Worm (Caenorhabditis elegans): ENCODE results near the gene fdgt-2.

ce11 chrII:8396041-8396440 lies 21.4 kb upstream of the fdgt-2 start, which contains the start of gene F49E12.7:
- TF ChIP-seq dpl-1 (GFP tag; optimal IDR thresholded peaks at IDR 0.05) (no peak), ama-1 (optimal IDR thresholded peaks at IDR 0.05) (no peak), ama-1 (GFP tag; optimal IDR thresholded peaks at IDR 0.05) (no peak), unc-62 (GFP tag; optimal IDR thresholded peaks at IDR 0.05) (no peak), lsl-1 (GFP tag; optimal IDR thresholded peaks at IDR 0.05) (no peak), bed-1 (GFP tag; IDR thresholded peaks at IDR 0.05) (no peak), egrh-3 (GFP tag; IDR thresholded peaks at IDR 0.05) (no peak), ceh-91 (GFP tag; IDR thresholded peaks at IDR 0.05) (no peak), lin-54 (GFP tag; optimal IDR thresholded peaks at IDR 0.05) (no peak), F49E8.2 (tag; optimal IDR thresholded peaks at IDR 0.05; ENCODE audit: insufficient read depth) (no peak), attf-3 (GFP tag; conservative IDR thresholded peaks at IDR 0.05) (no peak)

Data from whole organism, young adult.